Fruit fly (Drosophila melanogaster): ENCODE data around the gene CG7730.

- TF ChIP-seq CG8478 (optimal IDR thresholded peaks at IDR 0.05) (no peak), CTCF (optimal IDR thresholded peaks at IDR 0.05) (no peak)
Observed at dm6 chr3L:16986062-16987013, 41.0 kb upstream of the CG7730 start.

All from S2 (cell line).